Fruit fly (Drosophila melanogaster) whole organism, prepupa: Measurements from ENCODE around the gene sea.

Experiments
- Blimp-1 ChIP-seq: fragments of 200-800 bp; sonication (Bioruptor generic); optimal IDR thresholded peaks from 3 replicates; lab custom pipeline; 2017; ENCODE audit warnings: missing biosample characterization, missing genetic modification characterization, mild to moderate bottlenecking, moderate library complexity, missing genetic modification reagents
- CG10631 ChIP-seq: fragments of 200-800 bp; sonication (Bioruptor generic); optimal IDR thresholded peaks from 2 replicates; lab custom pipeline; 2016; ENCODE audit warnings: missing biosample characterization, missing genetic modification characterization
- CG11902 ChIP-seq: fragments of 200-800 bp; sonication (Bioruptor generic); optimal IDR thresholded peaks from 3 replicates; lab custom pipeline; 2016; ENCODE audit warnings: missing biosample characterization, missing genetic modification characterization
- CG3032 ChIP-seq: fragments of 200-800 bp; optimal IDR thresholded peaks from 2 replicates; lab custom pipeline; 2019; ENCODE audit warnings: missing biosample characterization, mild to moderate bottlenecking, missing genetic modification characterization, moderate library complexity
- CG31627 ChIP-seq: fragments of 200-800 bp; sonication (Bioruptor generic); optimal IDR thresholded peaks from 3 replicates; lab custom pipeline; 2016; ENCODE audit warnings: missing biosample characterization, missing genetic modification characterization
- CG32006 ChIP-seq: fragments of 200-800 bp; sonication (Bioruptor generic); optimal IDR thresholded peaks from 3 replicates; lab custom pipeline; 2017; ENCODE audit warnings: missing biosample characterization, mild to moderate bottlenecking, missing genetic modification characterization
- CG3919 ChIP-seq: fragments of 200-800 bp; sonication (Bioruptor generic); optimal IDR thresholded peaks from 3 replicates; lab custom pipeline; 2016; ENCODE audit warnings: missing biosample characterization, missing genetic modification characterization
- CG4318 ChIP-seq: fragments of 200-800 bp; sonication (Bioruptor generic); optimal IDR thresholded peaks from 3 replicates; lab custom pipeline; 2017; ENCODE audit warnings: missing biosample characterization, mild to moderate bottlenecking, missing genetic modification characterization
- CG6163 ChIP-seq: fragments of 200-800 bp; sonication (Bioruptor generic); IDR thresholded peaks from 3 replicates; pipeline ENCODE4 v1.3.6; 2022; ENCODE audit warnings: missing biosample characterization, missing genetic modification characterization
- CG6276 ChIP-seq: fragments of 200-800 bp; sonication (Bioruptor generic); optimal IDR thresholded peaks from 2 replicates; lab custom pipeline; 2017; ENCODE audit warnings: missing biosample characterization, mild to moderate bottlenecking, missing genetic modification characterization
- CG6792 ChIP-seq: fragments of 200-800 bp; sonication (Bioruptor generic); optimal IDR thresholded peaks from 3 replicates; lab custom pipeline; 2016; ENCODE audit warnings: missing biosample characterization, missing genetic modification characterization
- CG6854 ChIP-seq: fragments of 200-800 bp; sonication (Bioruptor generic); optimal IDR thresholded peaks from 2 replicates; lab custom pipeline; 2017; ENCODE audit warnings: missing biosample characterization, mild to moderate bottlenecking, missing genetic modification characterization
- CG8632 ChIP-seq: fragments of 200-800 bp; sonication (Bioruptor generic); optimal IDR thresholded peaks from 3 replicates; lab custom pipeline; 2016; ENCODE audit warnings: missing biosample characterization, missing genetic modification characterization
- CG9139 ChIP-seq: fragments of 200-800 bp; sonication (Bioruptor generic); optimal IDR thresholded peaks from 3 replicates; lab custom pipeline; 2017; ENCODE audit warnings: missing biosample characterization, mild to moderate bottlenecking, missing genetic modification characterization
- Eip78C ChIP-seq: fragments of 200-800 bp; sonication (Bioruptor generic); peaks from one replicate; lab custom pipeline; 2016; ENCODE audit warnings: missing biosample characterization, missing genetic modification characterization
- Eip93F ChIP-seq: fragments of 200-800 bp; sonication (Bioruptor generic); optimal IDR thresholded peaks from 2 replicates; lab custom pipeline; 2016; ENCODE audit warnings: missing biosample characterization, mild to moderate bottlenecking, missing genetic modification characterization
- Ets21C ChIP-seq: fragments of 200-800 bp; sonication (Bioruptor generic); optimal IDR thresholded peaks from 3 replicates; lab custom pipeline; 2016; ENCODE audit warnings: missing biosample characterization, missing genetic modification characterization
- Gug ChIP-seq: fragments of 200-800 bp; sonication (Bioruptor generic); IDR thresholded peaks from 2 replicates; pipeline ENCODE4 v1.3.6; 2022; ENCODE audit warnings: missing biosample characterization, missing genetic modification characterization
- Hr39 ChIP-seq: fragments of 200-800 bp; sonication (Bioruptor generic); optimal IDR thresholded peaks from 2 replicates; lab custom pipeline; 2016; ENCODE audit warnings: missing biosample characterization, missing genetic modification characterization
- Hr4 ChIP-seq: fragments of 200-800 bp; sonication (Bioruptor generic); optimal IDR thresholded peaks from 3 replicates; lab custom pipeline; 2016; ENCODE audit warnings: missing biosample characterization, missing genetic modification characterization
- Met ChIP-seq: fragments of 200-800 bp; sonication (Bioruptor generic); optimal IDR thresholded peaks from 3 replicates; lab custom pipeline; 2016; ENCODE audit warnings: missing biosample characterization, missing genetic modification characterization
- OdsH ChIP-seq: fragments of 200-800 bp; sonication (Bioruptor generic); optimal IDR thresholded peaks from 3 replicates; lab custom pipeline; 2016; ENCODE audit warnings: missing biosample characterization, missing genetic modification characterization
- Sox14 ChIP-seq: fragments of 200-800 bp; sonication (Bioruptor generic); optimal IDR thresholded peaks from 3 replicates; lab custom pipeline; 2016; ENCODE audit warnings: missing biosample characterization, missing genetic modification characterization
- Sox15 ChIP-seq: fragments of 200-800 bp; sonication (Bioruptor generic); optimal IDR thresholded peaks from 3 replicates; lab custom pipeline; 2016; ENCODE audit warnings: missing biosample characterization, missing genetic modification characterization
- achi ChIP-seq: fragments of 200-800 bp; sonication (Bioruptor generic); optimal IDR thresholded peaks from 3 replicates; lab custom pipeline; 2016; ENCODE audit warnings: missing biosample characterization, missing genetic modification characterization
- acj6 ChIP-seq: fragments of 200-800 bp; sonication (Bioruptor generic); optimal IDR thresholded peaks from 3 replicates; lab custom pipeline; 2016; ENCODE audit warnings: missing biosample characterization, missing genetic modification characterization
- cyc ChIP-seq: fragments of 200-800 bp; sonication (Bioruptor generic); optimal IDR thresholded peaks from 3 replicates; lab custom pipeline; 2016; ENCODE audit warnings: missing biosample characterization, missing genetic modification characterization
- dac ChIP-seq: fragments of 200-800 bp; sonication (Bioruptor generic); optimal IDR thresholded peaks from 2 replicates; lab custom pipeline; 2017; ENCODE audit warnings: missing biosample characterization, mild to moderate bottlenecking, missing genetic modification characterization
- dsx ChIP-seq: fragments of 200-800 bp; optimal IDR thresholded peaks from 3 replicates; lab custom pipeline; 2019; ENCODE audit warnings: missing biosample characterization, mild to moderate bottlenecking, missing genetic modification characterization, moderate library complexity; ENCODE audit not compliant: poor library complexity, severe bottlenecking
- eg ChIP-seq: fragments of 200-800 bp; sonication (Bioruptor generic); IDR thresholded peaks from 3 replicates; pipeline ENCODE4 v1.3.6; 2022; ENCODE audit warnings: missing biosample characterization, missing genetic modification characterization
- esn ChIP-seq: fragments of 200-800 bp; sonication (Bioruptor generic); optimal IDR thresholded peaks from 2 replicates; lab custom pipeline; 2016; ENCODE audit warnings: missing biosample characterization, mild to moderate bottlenecking, missing genetic modification characterization, moderate library complexity
- fd59A ChIP-seq: fragments of 200-800 bp; sonication (Bioruptor generic); optimal IDR thresholded peaks from 2 replicates; lab custom pipeline; 2017; ENCODE audit warnings: missing biosample characterization, mild to moderate bottlenecking, missing genetic modification characterization, missing genetic modification reagents
- fd85E ChIP-seq: fragments of 200-800 bp; sonication (Bioruptor generic); optimal IDR thresholded peaks from 3 replicates; lab custom pipeline; 2016; ENCODE audit warnings: missing biosample characterization, missing genetic modification characterization
- fkh ChIP-seq: fragments of 200-800 bp; sonication (Bioruptor generic); optimal IDR thresholded peaks from 3 replicates; lab custom pipeline; 2017; ENCODE audit warnings: missing biosample characterization, mild to moderate bottlenecking, missing genetic modification characterization, moderate library complexity
- lz ChIP-seq: fragments of 200-800 bp; sonication (Bioruptor generic); optimal IDR thresholded peaks from 3 replicates; lab custom pipeline; 2016; ENCODE audit warnings: missing biosample characterization, missing genetic modification characterization
- net ChIP-seq: fragments of 200-800 bp; sonication (Bioruptor generic); optimal IDR thresholded peaks from 3 replicates; lab custom pipeline; 2016; ENCODE audit warnings: missing biosample characterization, missing genetic modification characterization
- pdm3 ChIP-seq: fragments of 200-800 bp; sonication (Bioruptor generic); optimal IDR thresholded peaks from 3 replicates; lab custom pipeline; 2016; ENCODE audit warnings: missing biosample characterization, missing genetic modification characterization
- salr ChIP-seq, 2 experiments: fragments of 200-800 bp; sonication (Bioruptor generic); optimal IDR thresholded peaks; 3 replicates each; lab custom pipeline; 2016 to 2018; ENCODE audit warnings: missing biosample characterization in 2 of 2, missing genetic modification characterization in 2 of 2, mild to moderate bottlenecking in 1 of 2
- ss ChIP-seq, 2 experiments: fragments of 200-800 bp; sonication (Bioruptor generic); optimal IDR thresholded peaks; 2 replicates in 1 of 2; 3 replicates in 1 of 2; lab custom pipeline; 2017 to 2018; ENCODE audit warnings: mild to moderate bottlenecking in 2 of 2, missing biosample characterization in 2 of 2, missing genetic modification characterization in 2 of 2, moderate library complexity in 1 of 2
- svp ChIP-seq: fragments of 200-800 bp; sonication (Bioruptor generic); peaks from one replicate; lab custom pipeline; 2016; ENCODE audit warnings: missing biosample characterization, missing genetic modification characterization
- topi ChIP-seq: fragments of 200-800 bp; sonication (Bioruptor generic); optimal IDR thresholded peaks from 3 replicates; lab custom pipeline; 2016; ENCODE audit warnings: missing biosample characterization, missing genetic modification characterization

Gene sea

dm6 chr3R:11614507-11614906 is 47.7 kb upstream of the sea start (continued):
- peak; percentile 5 for TF ChIP-seq Blimp-1
- TF ChIP-seq ss (GFP tag; optimal IDR thresholded peaks at IDR 0.05; lab: Kevin White, UChicago) = peak; percentile 6 to 55
- no peak for TF ChIP-seq salr (GFP tag; optimal IDR thresholded peaks at IDR 0.05; lab: Kevin White, UChicago)
- TF ChIP-seq lz (GFP tag; lab: Kevin White, UChicago) = peak; percentile 63
- peak; percentile 50 for TF ChIP-seq CG31627 (GFP tag; lab: Kevin White, UChicago)
- peak; percentile 37 for TF ChIP-seq cyc
- peak; percentile 8 for TF ChIP-seq CG8632
- TF ChIP-seq achi (GFP tag; lab: Kevin White, UChicago) = peak; percentile 35
- TF ChIP-seq CG32006 (GFP tag; lab: Kevin White, UChicago) = peak; percentile 56
- 0 out of 3 replicates have a peak, but pooled peaks have one; percentile 43 for TF ChIP-seq CG6163 (GFP tag; lab: Robert Waterston, UW)
- 0 out of 3 replicates have a peak, but pooled peaks have one; percentile 44 for TF ChIP-seq eg (GFP tag; lab: Robert Waterston, UW)

DNA sequence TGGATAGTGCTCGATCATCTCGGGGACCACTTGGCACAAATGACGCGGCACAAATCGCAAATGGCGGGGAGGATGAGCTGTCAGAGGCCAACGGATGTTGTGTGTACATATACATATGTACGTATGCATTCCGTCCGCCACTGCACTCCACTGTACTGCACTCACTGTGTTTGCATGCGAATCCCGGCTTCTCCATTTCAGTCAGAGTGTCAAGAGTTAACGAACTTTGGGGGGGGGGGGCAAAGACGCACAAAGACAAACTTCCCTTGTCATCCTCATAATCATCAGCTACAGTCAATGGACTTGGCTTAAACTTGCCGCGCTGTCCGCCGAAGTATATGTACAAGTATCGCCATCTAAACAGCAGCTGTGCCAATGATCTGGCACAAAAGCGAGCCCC is 47.3 kb upstream of the sea start:
- TF ChIP-seq CG9139 (GFP tag; lab: Kevin White, UChicago) (peak; percentile 2), CG6854 (no peak)

DNA sequence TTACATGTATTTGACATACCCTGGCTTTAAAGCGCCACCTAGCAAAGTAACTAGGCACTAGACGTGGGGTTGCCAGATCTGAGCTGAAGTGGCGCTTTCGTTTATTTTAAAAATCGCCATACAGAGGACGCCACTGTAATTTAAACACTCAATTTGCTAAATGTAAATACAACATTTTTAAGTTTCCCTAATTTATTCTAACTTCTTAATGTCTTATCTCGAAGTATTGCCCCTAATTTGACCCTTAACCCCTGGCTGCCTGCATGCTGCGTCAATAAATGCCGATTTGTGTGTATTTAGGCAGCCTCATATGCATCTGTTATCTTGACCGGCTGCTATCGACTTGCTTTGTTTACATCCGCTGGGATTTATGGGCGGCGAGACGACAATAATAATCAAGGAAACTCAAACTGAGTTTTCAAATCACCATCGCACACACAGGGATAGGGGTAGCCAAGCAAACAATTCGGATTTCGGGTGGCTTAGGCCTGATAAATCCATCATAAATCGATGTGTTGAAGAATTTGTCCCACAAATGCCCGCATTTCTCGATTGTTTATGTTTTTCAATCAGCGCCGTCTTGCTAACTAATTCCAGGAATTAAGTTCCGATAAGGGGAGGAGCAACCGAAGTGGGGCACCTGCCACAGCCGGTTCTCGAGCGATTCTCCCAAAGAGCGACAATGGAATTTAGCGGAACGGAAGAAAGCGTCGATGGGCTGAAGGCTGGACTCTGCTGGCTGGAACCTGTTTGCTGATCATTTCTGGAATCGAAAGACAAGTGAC is 46.6 kb upstream of the sea start:
- TF ChIP-seq esn (peak; percentile 57), lz (GFP tag; lab: Kevin White, UChicago) (peak; percentile 52), fd85E (no peak), Ets21C (GFP tag; lab: Kevin White, UChicago) (peak; percentile 7), CG31627 (GFP tag; lab: Kevin White, UChicago) (peak; percentile 73), salr (GFP tag; optimal IDR thresholded peaks at IDR 0.05; lab: Kevin White, UChicago) (no peak), Sox14 (peak; percentile 45), cyc (peak; percentile 63), CG6163 (GFP tag; lab: Robert Waterston, UW) (no peak), acj6 (GFP tag; lab: Kevin White, UChicago) (peak; percentile 36), OdsH (GFP tag; lab: Kevin White, UChicago) (peak; percentile 22), topi (GFP tag; lab: Kevin White, UChicago) (peak; percentile 43), CG6276 (no peak), dac (GFP tag; lab: Kevin White, UChicago) (no peak), Eip78C (GFP tag; lab: Kevin White, UChicago) (peak; percentile 69), Hr39 (GFP tag; lab: Kevin White, UChicago) (peak; percentile 69), dsx (no peak), Eip93F (no peak), CG10631 (GFP tag; lab: Kevin White, UChicago) (no peak), Sox15 (no peak), eg (GFP tag; lab: Robert Waterston, UW) (no peak), svp (peak; percentile 89), pdm3 (GFP tag; lab: Kevin White, UChicago) (peak; percentile 49), CG6854 (peak; percentile 31), Gug (no peak), CG11902 (GFP tag; lab: Kevin White, UChicago) (peak; percentile 17), fkh (GFP tag; lab: Kevin White, UChicago) (peak; percentile 77), CG6792 (no peak), Met (peak; percentile 55), CG32006 (GFP tag; lab: Kevin White, UChicago) (no peak), net (GFP tag; lab: Kevin White, UChicago) (no peak), fd59A (no peak), CG3032 (peak; percentile 5), Hr4 (GFP tag; lab: Kevin White, UChicago) (no peak), CG4318 (no peak), CG3919 (peak; percentile 48), CG8632 (no peak)
